Fruit fly (Drosophila melanogaster) Kc167 (cell line): Measurements from ENCODE around the gene Pgk.
A peak's percentile ranks its signal among the peaks of the same experiment; 100 is the strongest.

Experiments
- Myc ChIP-seq: fragments of >200 bp; optimal IDR thresholded peaks from 2 replicates; lab custom pipeline; 2017; ENCODE audit warnings: missing external identifiers
- Sin3A ChIP-seq: fragments of >200 bp; optimal IDR thresholded peaks from 2 replicates; lab custom pipeline; 2018; ENCODE audit warnings: missing external identifiers
- h ChIP-seq: fragments of >200 bp; optimal IDR thresholded peaks from 3 replicates; lab custom pipeline; 2018; ENCODE audit warnings: missing external identifiers
- insv ChIP-seq: fragments of >200 bp; optimal IDR thresholded peaks from 3 replicates; lab custom pipeline; 2018; ENCODE audit warnings: missing external identifiers
- psq ChIP-seq: fragments of >200 bp; optimal IDR thresholded peaks from 2 replicates; lab custom pipeline; 2017; ENCODE audit warnings: missing external identifiers
- ttk ChIP-seq: sonication (Bioruptor generic); optimal IDR thresholded peaks from 2 replicates; lab custom pipeline; 2017; ENCODE audit warnings: missing external identifiers

The Pgk gene

DNA sequence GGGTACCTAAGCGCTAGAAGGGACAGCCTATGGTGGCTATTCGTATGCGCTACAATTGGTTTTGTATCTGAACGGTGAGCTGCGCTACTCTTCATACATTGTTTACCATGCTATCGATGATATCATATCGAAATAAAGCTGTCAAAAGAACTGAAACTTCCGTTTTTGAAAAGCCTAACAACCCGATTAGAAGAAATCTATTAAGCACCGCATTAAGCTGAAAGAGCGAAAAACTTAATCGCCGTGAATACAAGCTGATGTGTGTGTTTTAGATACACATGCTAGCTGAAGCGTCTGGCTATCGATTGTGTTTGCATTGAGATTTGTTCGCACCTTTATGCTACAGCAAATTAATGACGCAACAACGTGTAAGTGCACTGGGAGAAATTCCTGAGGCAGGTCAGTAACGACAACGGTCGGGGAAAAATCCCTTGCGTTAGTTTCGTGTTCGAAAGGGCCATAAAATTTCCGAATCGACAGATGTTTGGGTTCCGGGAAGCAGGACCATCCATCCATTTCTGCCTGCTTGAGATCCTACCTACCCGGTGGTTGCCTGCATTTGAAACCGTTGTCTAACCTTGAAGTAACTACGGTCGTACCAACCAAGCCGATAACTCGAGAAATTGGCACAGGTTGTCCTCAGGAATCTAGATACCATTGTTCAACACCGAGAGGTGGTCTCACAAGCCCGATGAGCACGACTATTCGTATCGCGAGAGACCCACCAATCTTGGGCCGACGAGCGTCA is 2.4 kb downstream of the Pgk start:
- TF ChIP-seq psq (lab: Kevin White, UChicago): no peak
- no peak for TF ChIP-seq h (lab: Kevin White, UChicago)
- no peak for TF ChIP-seq ttk (lab: Kevin White, UChicago)
- no peak for TF ChIP-seq insv (lab: Kevin White, UChicago)
- no peak for TF ChIP-seq Sin3A (lab: Kevin White, UChicago)
- no peak for TF ChIP-seq Myc

DNA sequence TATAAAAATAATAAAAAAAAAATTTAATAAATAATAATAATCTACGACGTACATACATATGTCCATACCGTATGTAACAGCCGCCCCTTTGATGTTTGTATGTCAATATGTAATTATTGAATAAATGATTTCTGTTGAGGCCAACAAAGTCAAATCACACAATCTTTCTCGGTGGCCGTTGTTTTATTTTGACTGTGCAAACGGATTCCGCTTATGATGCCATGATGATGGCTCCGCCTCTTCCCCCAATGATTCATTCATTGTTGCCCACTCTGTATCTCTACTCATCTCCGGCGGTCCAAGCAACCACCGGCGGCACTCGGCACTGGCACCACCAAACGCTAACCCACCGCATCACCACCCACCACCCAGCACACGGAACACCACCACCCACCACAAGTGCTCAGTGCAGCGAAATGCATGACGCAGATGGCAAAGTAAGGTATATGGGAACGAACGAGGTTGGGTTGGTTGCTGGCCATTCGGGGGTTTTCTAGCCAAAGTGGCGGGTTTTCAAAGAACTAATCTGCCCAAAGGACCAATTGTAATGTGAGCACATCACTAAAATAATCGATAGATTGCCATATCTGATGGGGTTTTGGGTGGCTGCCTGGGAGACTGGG is 3.6 kb downstream of the Pgk start:
- TF ChIP-seq ttk (lab: Kevin White, UChicago): peak; percentile 23
- no peak for TF ChIP-seq h (lab: Kevin White, UChicago)

DNA sequence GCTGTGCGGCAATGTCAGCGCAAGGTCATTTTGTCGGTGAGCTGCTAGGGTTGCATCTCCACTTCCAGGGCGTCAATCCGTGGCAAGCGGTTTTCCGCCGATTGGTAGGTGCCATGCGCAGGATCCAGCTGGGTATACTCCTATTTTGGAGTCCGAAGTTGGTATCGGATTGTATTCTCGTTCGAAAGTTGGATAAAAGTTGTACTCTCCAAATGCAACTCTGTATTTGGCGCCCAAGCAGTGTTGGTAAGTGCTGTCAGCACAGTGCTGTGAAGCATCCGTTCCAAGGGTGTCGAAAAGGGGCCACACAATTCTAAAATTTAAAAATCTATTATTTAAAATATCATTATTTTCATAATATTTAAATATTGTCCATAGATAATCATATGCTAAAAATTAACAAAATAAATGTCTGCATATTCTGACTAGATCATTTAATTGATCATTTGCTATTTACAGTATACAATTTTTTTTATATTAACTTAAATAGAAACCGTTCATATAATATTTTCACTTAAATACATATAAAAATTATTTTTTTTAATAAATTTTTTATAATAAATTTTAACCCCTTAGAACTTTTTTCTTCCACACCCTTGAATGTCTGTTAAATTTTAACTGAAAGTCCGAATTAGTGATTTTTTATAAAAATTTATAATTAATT is 4.3 kb downstream of the Pgk start:
- TF ChIP-seq psq (lab: Kevin White, UChicago): no peak
- no peak for TF ChIP-seq h (lab: Kevin White, UChicago)
- TF ChIP-seq insv (lab: Kevin White, UChicago): no peak
- TF ChIP-seq ttk (lab: Kevin White, UChicago): no peak
- TF ChIP-seq Sin3A (lab: Kevin White, UChicago): no peak
- no peak for TF ChIP-seq Myc

DNA sequence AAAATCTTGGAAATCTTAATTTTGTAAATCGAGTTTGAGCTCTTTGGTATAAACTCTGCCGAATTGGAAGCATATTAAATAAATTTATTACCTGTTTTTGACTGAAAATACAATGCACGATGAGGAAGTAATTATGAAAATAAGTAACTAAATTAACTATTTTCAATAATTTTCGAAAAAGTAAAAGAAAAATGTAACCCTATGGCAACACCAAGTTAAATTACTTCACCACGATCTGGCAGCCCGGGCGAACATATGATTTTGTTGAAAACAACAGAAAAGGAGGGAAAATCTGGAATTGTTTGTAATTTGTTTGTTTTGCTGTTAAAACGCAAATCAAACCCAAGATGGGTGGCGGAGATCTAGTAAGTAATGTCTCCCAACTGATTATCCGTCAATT is 8.0 kb downstream of the Pgk start, which contains the start of the genes CG9961 and Cwc25:
TSS of gene CG9961 (minus strand) at position 83 of the 400 bp plus-strand sequence.
TSS of gene Cwc25 (plus strand) at position 247 of the 400 bp plus-strand sequence.
- no peak for TF ChIP-seq ttk (lab: Kevin White, UChicago)
- no peak for TF ChIP-seq Myc
- no peak for TF ChIP-seq Sin3A (lab: Kevin White, UChicago)
- no peak for TF ChIP-seq insv (lab: Kevin White, UChicago)
- TF ChIP-seq h (lab: Kevin White, UChicago): no peak
- no peak for TF ChIP-seq psq (lab: Kevin White, UChicago)

DNA sequence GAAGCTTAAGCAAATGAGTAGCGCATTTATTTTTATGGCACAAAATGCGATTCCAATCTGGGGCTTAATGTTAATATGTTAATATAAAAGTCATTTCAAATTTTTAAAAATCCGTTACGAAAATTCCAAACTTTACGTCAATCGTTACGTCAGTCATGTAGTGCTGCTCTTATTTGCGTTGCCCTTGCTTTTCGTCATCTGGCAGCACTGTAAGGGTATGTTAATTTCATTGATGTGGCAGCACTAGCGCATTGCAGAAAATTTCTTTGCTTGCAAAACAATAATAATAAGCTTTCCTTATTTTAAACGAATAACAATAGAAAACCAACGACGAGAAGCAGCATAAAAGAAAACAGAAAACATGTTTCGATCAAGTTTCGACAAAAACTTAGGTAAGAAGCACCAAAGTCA is 13.0 kb downstream of the Pgk start, which contains the start of gene Hrs:
TSS of gene Hrs (plus strand) at position 167 of the 411 bp plus-strand sequence.
- TF ChIP-seq ttk (lab: Kevin White, UChicago) (no peak), h (lab: Kevin White, UChicago) (no peak), psq (lab: Kevin White, UChicago) (no peak), Sin3A (lab: Kevin White, UChicago) (no peak), Myc (no peak)

DNA sequence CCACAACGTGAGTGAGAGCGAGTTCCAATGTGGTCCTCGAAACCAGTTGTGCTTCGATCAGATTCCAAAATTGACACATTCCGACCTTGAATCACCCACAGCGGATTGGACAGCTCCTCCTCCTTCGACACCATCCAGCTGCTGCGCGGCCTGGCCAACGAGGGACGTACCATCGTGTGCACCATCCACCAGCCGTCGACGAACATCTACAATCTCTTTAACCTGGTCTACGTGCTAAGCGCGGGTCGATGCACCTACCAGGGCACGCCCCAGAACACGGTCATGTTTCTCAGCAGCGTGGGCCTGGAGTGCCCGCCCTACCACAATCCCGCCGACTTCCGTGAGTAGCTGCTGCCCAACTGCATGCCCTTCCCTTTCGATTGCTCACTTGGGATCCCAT is 15.3 kb downstream of the Pgk start:
- TF ChIP-seq h (lab: Kevin White, UChicago): no peak
- no peak for TF ChIP-seq psq (lab: Kevin White, UChicago)
- TF ChIP-seq Myc: no peak
- no peak for TF ChIP-seq Sin3A (lab: Kevin White, UChicago)
- no peak for TF ChIP-seq insv (lab: Kevin White, UChicago)
- no peak for TF ChIP-seq ttk (lab: Kevin White, UChicago)

DNA sequence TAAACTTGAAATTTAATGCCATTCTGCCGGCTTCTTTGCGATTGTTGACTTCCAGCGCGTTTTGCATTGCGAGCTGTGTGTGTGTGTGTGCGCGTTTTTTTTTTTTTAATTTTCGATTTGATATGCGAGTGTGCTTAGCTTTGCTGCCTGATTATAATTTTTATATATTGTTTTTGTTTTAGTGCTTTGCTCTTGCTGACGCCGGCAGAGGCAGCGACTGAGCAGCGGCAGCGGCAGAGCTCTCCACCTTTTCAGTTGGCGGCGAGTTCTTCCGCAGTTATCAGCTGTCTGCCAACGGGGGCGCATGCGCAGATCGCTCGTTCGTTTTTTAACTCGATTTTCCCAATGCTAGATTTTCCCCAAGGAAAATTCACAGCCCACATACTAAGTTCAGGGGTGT is 17.3 kb downstream of the Pgk start:
- TF ChIP-seq Sin3A (lab: Kevin White, UChicago): no peak
- TF ChIP-seq h (lab: Kevin White, UChicago): no peak
- no peak for TF ChIP-seq insv (lab: Kevin White, UChicago)
- TF ChIP-seq Myc: no peak
- TF ChIP-seq psq (lab: Kevin White, UChicago): no peak
- TF ChIP-seq ttk (lab: Kevin White, UChicago): no peak

DNA sequence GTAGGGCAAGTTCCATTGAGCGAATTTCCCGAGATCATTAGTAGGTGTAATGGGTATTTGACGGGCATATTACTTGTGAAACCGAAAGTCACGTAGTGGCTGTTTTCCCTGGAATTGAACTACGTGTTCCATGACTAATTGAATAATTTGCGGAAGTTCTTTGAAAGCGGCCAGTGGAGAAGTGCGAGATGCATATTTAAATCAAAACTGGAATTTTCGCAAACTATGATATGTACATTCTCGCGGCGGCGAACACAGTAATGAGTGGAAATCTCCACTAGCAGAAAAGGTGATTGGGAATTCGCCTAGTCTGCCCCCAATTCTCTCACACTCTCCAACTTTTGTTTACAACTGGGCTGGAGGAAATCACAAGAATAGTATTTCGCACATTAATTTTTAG is 17.9 kb downstream of the Pgk start:
- TF ChIP-seq Sin3A (lab: Kevin White, UChicago) (no peak), ttk (lab: Kevin White, UChicago) (no peak), Myc (no peak), insv (lab: Kevin White, UChicago) (no peak), h (lab: Kevin White, UChicago) (no peak), psq (lab: Kevin White, UChicago) (no peak)

DNA sequence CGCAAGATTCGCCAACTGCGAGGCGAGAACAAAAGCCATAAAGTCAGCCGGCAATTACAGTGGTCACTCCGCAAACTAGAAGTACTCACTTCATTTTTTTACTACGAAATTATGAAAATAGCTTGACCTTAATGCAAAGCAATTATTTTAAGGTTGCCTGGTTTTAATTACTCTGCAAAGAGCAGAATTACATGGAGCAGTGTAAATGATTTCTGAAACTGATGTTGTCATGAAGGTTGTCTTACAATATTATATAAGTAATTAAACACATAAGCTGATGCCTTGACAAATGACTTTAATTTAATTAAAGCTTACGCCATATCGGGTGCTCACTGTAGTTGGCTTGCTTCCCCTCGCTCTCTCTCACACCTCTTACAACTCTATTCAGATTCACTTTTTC is 18.7 kb downstream of the Pgk start:
- no peak for TF ChIP-seq insv (lab: Kevin White, UChicago)

DNA sequence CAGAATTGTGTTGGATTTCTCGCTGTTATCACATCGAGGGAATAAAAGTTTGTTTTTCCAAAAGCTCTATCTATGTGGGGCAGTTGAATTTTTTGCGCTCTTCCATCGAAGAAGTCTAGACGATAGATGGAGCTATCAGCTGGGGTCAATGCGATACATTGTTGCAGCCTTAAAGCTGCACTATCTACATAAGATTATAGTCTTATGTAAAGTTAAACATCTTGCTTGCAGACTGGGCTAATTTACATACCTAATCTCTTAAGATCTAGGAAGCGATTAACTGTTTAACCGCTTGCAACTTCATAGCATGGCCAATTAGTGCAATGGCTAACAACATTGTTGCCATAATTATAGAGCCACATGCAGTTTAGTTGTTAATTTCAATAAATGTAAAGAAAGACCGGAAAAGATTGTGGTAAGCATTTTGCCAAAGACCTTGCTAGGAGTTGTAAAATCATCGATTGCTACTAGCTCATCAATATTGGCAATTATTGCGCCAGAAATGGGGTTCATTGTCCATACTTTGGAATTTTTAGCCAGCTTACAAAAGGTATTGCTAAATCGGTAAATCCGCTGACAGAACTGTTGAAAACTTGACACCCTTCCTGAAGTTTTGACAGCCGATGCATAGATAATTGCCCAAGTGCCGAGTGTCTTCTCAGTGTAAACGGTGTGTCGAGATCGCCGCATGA is 20.6 kb downstream of the Pgk start:
- TF ChIP-seq psq (lab: Kevin White, UChicago): no peak
- TF ChIP-seq insv (lab: Kevin White, UChicago): no peak
- no peak for TF ChIP-seq Myc
- no peak for TF ChIP-seq h (lab: Kevin White, UChicago)
- no peak for TF ChIP-seq Sin3A (lab: Kevin White, UChicago)
- no peak for TF ChIP-seq ttk (lab: Kevin White, UChicago)

DNA sequence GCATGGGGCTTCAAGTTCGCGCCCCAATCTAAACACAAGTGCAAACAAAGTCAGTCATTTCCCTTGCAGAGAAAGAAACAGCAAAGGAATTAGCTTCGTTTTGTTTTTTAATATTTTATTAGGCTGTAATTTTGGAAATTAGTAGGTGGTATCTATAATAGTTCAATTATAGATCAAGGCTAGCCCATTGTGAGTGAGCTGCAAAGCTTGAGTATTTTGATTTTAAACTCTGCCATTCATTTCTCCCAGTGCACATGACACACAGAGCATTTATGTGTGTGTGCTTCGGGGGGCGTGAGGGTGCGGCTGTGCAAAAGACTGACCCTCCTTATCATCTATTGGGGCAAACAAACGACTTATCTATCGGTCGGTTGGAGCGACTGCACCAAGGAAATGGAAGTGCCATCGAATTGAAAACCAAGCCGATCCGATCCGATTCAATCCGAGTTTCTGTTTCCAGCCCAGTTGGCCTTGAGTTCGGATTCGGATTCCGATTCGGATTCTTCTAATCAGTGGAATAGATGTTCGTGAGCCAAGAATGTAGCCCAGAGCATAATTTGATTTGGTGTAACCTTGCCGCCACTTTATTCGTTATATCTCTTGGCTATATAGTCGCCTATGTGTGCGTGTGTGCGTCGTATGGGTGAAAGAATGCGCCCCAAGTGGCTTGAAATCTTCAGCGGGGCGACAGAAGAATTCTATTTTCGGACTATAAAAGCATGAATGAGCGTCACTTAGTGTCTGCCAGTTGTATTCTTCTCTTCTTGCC is 21.3 kb downstream of the Pgk start:
- no peak for TF ChIP-seq psq (lab: Kevin White, UChicago)
- TF ChIP-seq Sin3A (lab: Kevin White, UChicago): no peak
- TF ChIP-seq Myc: no peak
- no peak for TF ChIP-seq ttk (lab: Kevin White, UChicago)
- no peak for TF ChIP-seq insv (lab: Kevin White, UChicago)
- TF ChIP-seq h (lab: Kevin White, UChicago): no peak
